Fruit fly (Drosophila melanogaster) whole organism, embryonic: ENCODE measurements around the gene scrt.

Source experiments
- Blimp-1 ChIP-seq: fragments of 200-800 bp; sonication (Bioruptor generic); optimal IDR thresholded peaks from 3 replicates; lab custom pipeline; 2018; ENCODE audit warnings: missing biosample characterization, missing genetic modification characterization, mild to moderate bottlenecking, moderate library complexity, missing genetic modification reagents
- CG10209 ChIP-seq: fragments of 200-800 bp; sonication (Bioruptor generic); optimal IDR thresholded peaks from 3 replicates; lab custom pipeline; 2017; ENCODE audit warnings: missing biosample characterization, mild to moderate bottlenecking, missing genetic modification characterization, missing genetic modification reagents
- CG10267 ChIP-seq: fragments of 200-800 bp; sonication (Bioruptor generic); optimal IDR thresholded peaks from 2 replicates; lab custom pipeline; 2018; ENCODE audit warnings: missing biosample characterization, mild to moderate bottlenecking, missing genetic modification characterization, moderate library complexity
- CG11456 ChIP-seq: fragments of 200-800 bp; sonication (Bioruptor generic); IDR thresholded peaks from 3 replicates; pipeline ENCODE4 v1.3.6; 2022; ENCODE audit warnings: missing biosample characterization, missing genetic modification characterization
- CG12071 ChIP-seq: fragments of 200-800 bp; sonication (Bioruptor generic); optimal IDR thresholded peaks from 3 replicates; lab custom pipeline; 2018; ENCODE audit warnings: missing biosample characterization, mild to moderate bottlenecking, missing genetic modification characterization
- CG12219 ChIP-seq: fragments of 200-800 bp; sonication (Bioruptor generic); optimal IDR thresholded peaks from 3 replicates; lab custom pipeline; 2018; ENCODE audit warnings: missing biosample characterization, mild to moderate bottlenecking, missing genetic modification characterization
- CG13424 ChIP-seq: fragments of 200-800 bp; sonication (Bioruptor generic); optimal IDR thresholded peaks from 2 replicates; lab custom pipeline; 2019; ENCODE audit warnings: missing biosample characterization, mild to moderate bottlenecking, missing genetic modification characterization, moderate library complexity
- CG14050 ChIP-seq: fragments of 200-800 bp; sonication (Bioruptor generic); IDR thresholded peaks from 3 replicates; pipeline ENCODE4 v1.3.6; 2022; ENCODE audit warnings: missing biosample characterization, missing genetic modification characterization
- CG17361 ChIP-seq: fragments of 200-800 bp; sonication (Bioruptor generic); IDR thresholded peaks from 3 replicates; pipeline ENCODE4 v1.3.6; 2022; ENCODE audit warnings: missing biosample characterization, missing genetic modification characterization
- CG1792 ChIP-seq: fragments of 200-800 bp; sonication (Bioruptor generic); optimal IDR thresholded peaks from 2 replicates; lab custom pipeline; 2016; ENCODE audit warnings: missing biosample characterization, missing genetic modification characterization
- CG2120 ChIP-seq: fragments of 200-800 bp; sonication (Bioruptor generic); optimal IDR thresholded peaks from 3 replicates; lab custom pipeline; 2016; ENCODE audit warnings: missing biosample characterization, missing genetic modification characterization
- CG3163 ChIP-seq: fragments of 200-800 bp; sonication (Bioruptor generic); optimal IDR thresholded peaks from 3 replicates; lab custom pipeline; 2016; ENCODE audit warnings: missing biosample characterization, missing genetic modification characterization
- CG32767 ChIP-seq: fragments of 200-800 bp; sonication (Bioruptor generic); IDR thresholded peaks from 2 replicates; pipeline ENCODE4 v1.3.6; 2022; ENCODE audit warnings: missing biosample characterization, missing genetic modification characterization
- CG4328 ChIP-seq: fragments of 200-800 bp; sonication (Bioruptor generic); optimal IDR thresholded peaks from 3 replicates; lab custom pipeline; 2017; ENCODE audit warnings: missing biosample characterization, missing genetic modification reagents, missing genetic modification characterization
- CG4404 ChIP-seq: fragments of 200-800 bp; sonication (Bioruptor generic); IDR thresholded peaks from 2 replicates; pipeline ENCODE4 v1.3.6; 2022; ENCODE audit warnings: missing biosample characterization, missing genetic modification characterization
- CG4617 ChIP-seq: fragments of 200-800 bp; sonication (Bioruptor generic); optimal IDR thresholded peaks from 3 replicates; lab custom pipeline; 2016; ENCODE audit warnings: missing biosample characterization, missing genetic modification characterization, borderline replicate concordance
- CG6654 ChIP-seq: fragments of 200-800 bp; sonication (Bioruptor generic); optimal IDR thresholded peaks from 2 replicates; lab custom pipeline; 2017; ENCODE audit warnings: missing biosample characterization, mild to moderate bottlenecking, missing genetic modification characterization
- CG8281 ChIP-seq: fragments of 200-800 bp; sonication (Bioruptor generic); optimal IDR thresholded peaks from 2 replicates; lab custom pipeline; 2018; ENCODE audit warnings: missing biosample characterization, mild to moderate bottlenecking, missing genetic modification characterization, moderate library complexity
- CG8359 ChIP-seq: fragments of 200-800 bp; sonication (Bioruptor generic); optimal IDR thresholded peaks from 2 replicates; lab custom pipeline; 2017; ENCODE audit warnings: missing biosample characterization, mild to moderate bottlenecking, missing genetic modification characterization, borderline replicate concordance
- D19A ChIP-seq: fragments of 200-800 bp; optimal IDR thresholded peaks from 3 replicates; lab custom pipeline; 2019; ENCODE audit warnings: missing biosample characterization, mild to moderate bottlenecking, missing genetic modification characterization, moderate library complexity
- Dfd ChIP-seq, 2 experiments: fragments of >200 bp; optimal IDR thresholded peaks; 2 replicates each; lab custom pipeline; 2017; ENCODE audit warnings: missing biosample characterization in 2 of 2, missing genetic modification characterization in 2 of 2
- Dip2 ChIP-seq: fragments of 200-800 bp; sonication (Bioruptor generic); IDR thresholded peaks from 2 replicates; pipeline ENCODE4 v1.3.6; 2022; ENCODE audit warnings: missing biosample characterization, missing genetic modification characterization
- Eip74EF ChIP-seq, 2 experiments: fragments of 200-800 bp in 1 of 2; fragments of >200 bp in 1 of 2; sonication (Bioruptor generic) in 1 of 2; optimal IDR thresholded peaks; 2 replicates each; lab custom pipeline; 2017 to 2019; ENCODE audit warnings: missing biosample characterization in 2 of 2, missing genetic modification characterization in 2 of 2, mild to moderate bottlenecking in 1 of 2, moderate library complexity in 1 of 2
- Ets65A ChIP-seq: fragments of 200-800 bp; sonication (Bioruptor generic); peaks from one replicate; lab custom pipeline; 2016; ENCODE audit warnings: missing biosample characterization, missing genetic modification characterization
- HLHmδ ChIP-seq: fragments of 200-800 bp; sonication (Bioruptor generic); optimal IDR thresholded peaks from 2 replicates; lab custom pipeline; 2018; ENCODE audit warnings: missing biosample characterization, mild to moderate bottlenecking, missing genetic modification characterization, moderate library complexity
- Hmr ChIP-seq: fragments of 200-800 bp; sonication (Bioruptor generic); optimal IDR thresholded peaks from 3 replicates; lab custom pipeline; 2017; ENCODE audit warnings: mild to moderate bottlenecking, missing biosample characterization, missing genetic modification reagents, missing genetic modification characterization
- Hsf ChIP-seq: fragments of 200-800 bp; sonication (Bioruptor generic); optimal IDR thresholded peaks from 3 replicates; lab custom pipeline; 2016; ENCODE audit warnings: missing biosample characterization, missing genetic modification characterization
- Meics ChIP-seq: fragments of 200-800 bp; sonication (Bioruptor generic); optimal IDR thresholded peaks from 2 replicates; lab custom pipeline; 2017; ENCODE audit warnings: missing biosample characterization, mild to moderate bottlenecking, missing genetic modification characterization
- Sry-δ ChIP-seq: fragments of 200-800 bp; sonication (Bioruptor generic); optimal IDR thresholded peaks from 2 replicates; lab custom pipeline; 2016; ENCODE audit warnings: missing biosample characterization, missing genetic modification characterization
- Ssrp ChIP-seq: fragments of 200-800 bp; sonication (Bioruptor generic); optimal IDR thresholded peaks from 2 replicates; lab custom pipeline; 2018; ENCODE audit warnings: missing biosample characterization, mild to moderate bottlenecking, missing genetic modification characterization, moderate library complexity
- Usf ChIP-seq: fragments of 200-800 bp; sonication (Bioruptor generic); optimal IDR thresholded peaks from 2 replicates; lab custom pipeline; 2017; ENCODE audit warnings: missing genotype, missing biosample characterization, missing genetic modification characterization
- YL-1 ChIP-seq: fragments of 200-800 bp; sonication (Bioruptor generic); optimal IDR thresholded peaks from 3 replicates; lab custom pipeline; 2017; ENCODE audit warnings: missing biosample characterization, mild to moderate bottlenecking, missing genetic modification characterization
- al ChIP-seq: fragments of 200-800 bp; sonication (Bioruptor generic); IDR thresholded peaks from 2 replicates; pipeline ENCODE4 v1.3.6; 2022; ENCODE audit warnings: missing biosample characterization, missing genetic modification characterization
- ap ChIP-seq: fragments of 200-800 bp; sonication (Bioruptor generic); IDR thresholded peaks from 2 replicates; pipeline ENCODE4 v1.3.6; 2022; ENCODE audit warnings: missing biosample characterization, missing genetic modification characterization
- croc ChIP-seq: fragments of 200-800 bp; sonication (Bioruptor generic); conservative IDR thresholded peaks from 3 replicates; pipeline ENCODE4 v1.3.6; 2022; ENCODE audit warnings: missing biosample characterization, missing genetic modification characterization
- dysf ChIP-seq: fragments of 200-800 bp; sonication (Bioruptor generic); IDR thresholded peaks from 3 replicates; pipeline ENCODE4 v1.3.6; 2022; ENCODE audit warnings: missing biosample characterization, missing genetic modification characterization
- gce ChIP-seq: fragments of 200-800 bp; sonication (Bioruptor generic); IDR thresholded peaks from 3 replicates; pipeline ENCODE4 v1.3.6; 2022; ENCODE audit warnings: missing biosample characterization, missing genetic modification characterization
- ham ChIP-seq: fragments of 200-800 bp; sonication (Bioruptor generic); IDR thresholded peaks from 2 replicates; pipeline ENCODE4 v1.3.6; 2022; ENCODE audit warnings: missing biosample characterization, missing genetic modification characterization
- lab ChIP-seq: fragments of 200-800 bp; sonication (Bioruptor generic); optimal IDR thresholded peaks from 3 replicates; lab custom pipeline; 2017; ENCODE audit warnings: missing biosample characterization, missing genetic modification characterization, mild to moderate bottlenecking, moderate library complexity, missing genetic modification reagents
- lilli ChIP-seq: fragments of 200-800 bp; sonication (Bioruptor generic); optimal IDR thresholded peaks from 3 replicates; lab custom pipeline; 2016; ENCODE audit warnings: missing biosample characterization, missing genetic modification characterization
- org-1 ChIP-seq: fragments of 200-800 bp; sonication (Bioruptor generic); optimal IDR thresholded peaks from 2 replicates; lab custom pipeline; 2017; ENCODE audit warnings: missing biosample characterization, missing genetic modification characterization
- p53 ChIP-seq: fragments of 200-800 bp; sonication (Bioruptor generic); optimal IDR thresholded peaks from 2 replicates; lab custom pipeline; 2016; ENCODE audit warnings: missing biosample characterization, missing genetic modification characterization
- pzg ChIP-seq: fragments of 200-800 bp; sonication (Bioruptor generic); optimal IDR thresholded peaks from 3 replicates; lab custom pipeline; 2018; ENCODE audit warnings: missing biosample characterization, mild to moderate bottlenecking, missing genetic modification characterization, moderate library complexity
- sim ChIP-seq: fragments of 200-800 bp; sonication (Bioruptor generic); IDR thresholded peaks from 2 replicates; pipeline ENCODE4 v1.3.6; 2022; ENCODE audit warnings: missing biosample characterization, missing genetic modification characterization
- tap ChIP-seq: fragments of 200-800 bp; optimal IDR thresholded peaks from 3 replicates; lab custom pipeline; 2019; ENCODE audit warnings: missing biosample characterization, mild to moderate bottlenecking, missing genetic modification characterization, moderate library complexity
- tin ChIP-seq: fragments of 200-800 bp; sonication (Bioruptor generic); optimal IDR thresholded peaks from 3 replicates; lab custom pipeline; 2016; ENCODE audit warnings: missing biosample characterization, missing genetic modification characterization
- unc-4 ChIP-seq: fragments of 200-800 bp; sonication (Bioruptor generic); IDR thresholded peaks from 2 replicates; pipeline ENCODE4 v1.3.6; 2022; ENCODE audit warnings: missing biosample characterization, missing genetic modification characterization; ENCODE audit not compliant: partially characterized antibody
- vnd ChIP-seq: fragments of 200-800 bp; sonication (Bioruptor generic); IDR thresholded peaks from 3 replicates; pipeline ENCODE4 v1.3.6; 2022; ENCODE audit warnings: missing biosample characterization, missing genetic modification characterization; ENCODE audit not compliant: partially characterized antibody
- zen ChIP-seq: fragments of 200-800 bp; sonication (Bioruptor generic); optimal IDR thresholded peaks from 3 replicates; lab custom pipeline; 2018; ENCODE audit warnings: missing biosample characterization, mild to moderate bottlenecking, missing genetic modification characterization, moderate library complexity

Gene scrt

dm6 chr3L:3935567-3936207, 48.0 kb upstream of the scrt start, which contains the start of gene Eip63F-1:
Gene Eip63F-1, minus strand, starts transcription at chr3L:3935617.
- TF ChIP-seq zen (tag; lab: Kevin White, UChicago) (peak; percentile 32), ham (no peak), vnd (GFP tag; lab: Robert Waterston, UW) (no peak), Dip2 (no peak), dysf (GFP tag; lab: Robert Waterston, UW) (peak; percentile 71), Sry-δ (GFP tag; lab: Kevin White, UChicago) (peak; percentile 5), Ets65A (GFP tag; lab: Kevin White, UChicago) (peak; percentile 63), CG12071 (peak; percentile 29), CG3163 (GFP tag; lab: Kevin White, UChicago) (no peak), lab (GFP tag; lab: Kevin White, UChicago) (peak; percentile 70), gce (GFP tag; lab: Robert Waterston, UW) (no peak), Dfd (GFP tag; optimal IDR thresholded peaks at IDR 0.05; lab: Kevin White, UChicago) (no peak), CG14050 (GFP tag; lab: Robert Waterston, UW) (peak; percentile 54; the same call in 2 of the 3 replicates), Meics (peak; percentile 78), unc-4 (GFP tag; lab: Robert Waterston, UW) (no peak), CG11456 (GFP tag; lab: Robert Waterston, UW) (no peak), CG4617 (GFP tag; lab: Kevin White, UChicago) (no peak), CG13424 (tag; lab: Kevin White, UChicago) (peak; percentile 74), Ssrp (tag; lab: Kevin White, UChicago) (peak; percentile 71), Usf (GFP tag; lab: Kevin White, UChicago) (peak; percentile 45), CG1792 (GFP tag; lab: Kevin White, UChicago) (peak; percentile 2), Eip74EF (GFP tag; optimal IDR thresholded peaks at IDR 0.05; lab: Kevin White, UChicago) (no peak), CG4328 (GFP tag; lab: Kevin White, UChicago) (peak; percentile 15), al (GFP tag; lab: Robert Waterston, UW) (peak; percentile 54; the same call in 1 of the 2 replicates), CG4404 (peak; percentile 19; the same call in 1 of the 2 replicates), p53 (GFP tag; lab: Kevin White, UChicago) (no peak), CG6654 (peak; percentile 7), tin (GFP tag; lab: Kevin White, UChicago) (peak; percentile 55), CG17361 (GFP tag; lab: Robert Waterston, UW) (peak; percentile 82), CG10267 (tag; lab: Kevin White, UChicago) (peak; percentile 54), CG12219 (GFP tag; lab: Kevin White, UChicago) (no peak), tap (peak; percentile 68), pzg (GFP tag; lab: Kevin White, UChicago) (no peak), Hsf (peak; percentile 38), org-1 (GFP tag; lab: Kevin White, UChicago) (peak; percentile 55), CG8359 (GFP tag; lab: Kevin White, UChicago) (no peak), CG32767 (GFP tag; lab: Robert Waterston, UW) (peak; percentile 24; the same call in 1 of the 2 replicates), HLHmδ (GFP tag; lab: Kevin White, UChicago) (no peak), CG10209 (GFP tag; lab: Kevin White, UChicago) (peak; percentile 65), Blimp-1 (GFP tag; lab: Kevin White, UChicago) (peak; percentile 66), CG8281 (peak; percentile 38), CG2120 (GFP tag; lab: Kevin White, UChicago) (peak; percentile 58), sim (GFP tag; lab: Robert Waterston, UW) (no peak), YL-1 (GFP tag; lab: Kevin White, UChicago) (no peak), Hmr (GFP tag; lab: Kevin White, UChicago) (peak; percentile 57), ap (no peak), lilli (GFP tag; lab: Kevin White, UChicago) (peak; percentile 39), D19A (tag; lab: Kevin White, UChicago) (peak; percentile 57), croc (GFP tag; lab: Robert Waterston, UW) (no peak; the same call in 2 of the 3 replicates)
